Fruit fly (Drosophila melanogaster): ENCODE results near the gene snk.

The snk gene

DNA sequence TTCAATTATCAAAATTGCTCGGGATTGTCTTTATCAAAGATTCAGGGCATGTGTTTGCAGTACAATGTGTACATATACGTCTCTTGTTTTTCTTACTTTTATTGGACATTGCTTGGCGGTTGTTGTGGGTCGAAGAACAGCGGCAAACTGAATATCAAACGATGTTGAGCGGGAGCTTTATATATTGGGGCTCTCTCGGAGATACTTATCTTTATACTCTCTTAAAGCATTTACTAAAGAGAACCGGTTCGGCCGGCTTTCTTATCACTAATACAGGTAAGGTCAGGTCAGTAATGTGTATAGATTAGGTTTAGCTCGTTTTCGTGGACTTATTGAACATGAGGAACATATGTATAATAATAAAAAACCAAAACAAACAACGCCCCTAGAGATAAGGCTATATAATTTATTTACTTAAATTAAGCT, 8.7 kb upstream of the snk start, which contains the start of gene CG7966:
Gene CG7966 (minus strand): TSS at position 156 of the 426 bp plus-strand sequence.
- TF ChIP-seq tj (GFP tag; optimal IDR thresholded peaks at IDR 0.05), result no peak
- no peak for TF ChIP-seq Crg-1 (GFP tag; optimal IDR thresholded peaks at IDR 0.05)
- TF ChIP-seq cic (GFP tag; optimal IDR thresholded peaks at IDR 0.05), result peak; percentile 52
- peak; percentile 80 for TF ChIP-seq Mnt (GFP tag; optimal IDR thresholded peaks at IDR 0.05)
- no peak for TF ChIP-seq CG5204 (GFP tag; optimal IDR thresholded peaks at IDR 0.05)
- TF ChIP-seq bab1 (GFP tag; optimal IDR thresholded peaks at IDR 0.05), result peak; percentile 93
- TF ChIP-seq CG11617 (GFP tag; optimal IDR thresholded peaks at IDR 0.05), result no peak
- peak; percentile 33 for TF ChIP-seq CG33017 (tag; optimal IDR thresholded peaks at IDR 0.05)
- TF ChIP-seq CG12768 (GFP tag; optimal IDR thresholded peaks at IDR 0.05), result peak; percentile 10
- no peak for TF ChIP-seq cnc (optimal IDR thresholded peaks at IDR 0.05)
- no peak for TF ChIP-seq toe (GFP tag; optimal IDR thresholded peaks at IDR 0.05)
- no peak for TF ChIP-seq pad (GFP tag; optimal IDR thresholded peaks at IDR 0.05)
- TF ChIP-seq Hr96 (GFP tag; optimal IDR thresholded peaks at IDR 0.05), result no peak
- TF ChIP-seq Clk (GFP tag; optimal IDR thresholded peaks at IDR 0.05), result no peak
- peak; percentile 3 for TF ChIP-seq CG7045 (GFP tag; optimal IDR thresholded peaks at IDR 0.05)
- peak; percentile 12 for TF ChIP-seq CG14711 (tag; optimal IDR thresholded peaks at IDR 0.05)
- TF ChIP-seq CG7101 (tag; optimal IDR thresholded peaks at IDR 0.05), result peak; percentile 29
- no peak for TF ChIP-seq kay (GFP tag; ENCODE audit: borderline replicate concordance)
- TF ChIP-seq ovo (GFP tag; optimal IDR thresholded peaks at IDR 0.05), result peak; percentile 37
- TF ChIP-seq CG1620 (GFP tag; optimal IDR thresholded peaks at IDR 0.05), result peak; percentile 16

- no peak for TF ChIP-seq CG5204 (GFP tag; optimal IDR thresholded peaks at IDR 0.05)
- no peak for TF ChIP-seq cic (GFP tag; optimal IDR thresholded peaks at IDR 0.05)
- TF ChIP-seq CG33017 (tag; optimal IDR thresholded peaks at IDR 0.05), result no peak
- no peak for TF ChIP-seq CG7045 (GFP tag; optimal IDR thresholded peaks at IDR 0.05)
- no peak for TF ChIP-seq CG14711 (tag; optimal IDR thresholded peaks at IDR 0.05)
- TF ChIP-seq Crg-1 (GFP tag; optimal IDR thresholded peaks at IDR 0.05), result no peak
- no peak for TF ChIP-seq kay (GFP tag; ENCODE audit: borderline replicate concordance)
- TF ChIP-seq CG12768 (GFP tag; optimal IDR thresholded peaks at IDR 0.05), result no peak
- no peak for TF ChIP-seq CG1620 (GFP tag; optimal IDR thresholded peaks at IDR 0.05)
- TF ChIP-seq CG7101 (tag; optimal IDR thresholded peaks at IDR 0.05), result no peak
- no peak for TF ChIP-seq toe (GFP tag; optimal IDR thresholded peaks at IDR 0.05)
- TF ChIP-seq tj (GFP tag; optimal IDR thresholded peaks at IDR 0.05), result no peak
- no peak for TF ChIP-seq Hr96 (GFP tag; optimal IDR thresholded peaks at IDR 0.05)
- no peak for TF ChIP-seq Mnt (GFP tag; optimal IDR thresholded peaks at IDR 0.05)
- TF ChIP-seq ovo (GFP tag; optimal IDR thresholded peaks at IDR 0.05), result no peak
- TF ChIP-seq Clk (GFP tag; optimal IDR thresholded peaks at IDR 0.05), result no peak
- TF ChIP-seq bab1 (GFP tag; optimal IDR thresholded peaks at IDR 0.05), result no peak
- no peak for TF ChIP-seq cnc (optimal IDR thresholded peaks at IDR 0.05)
- TF ChIP-seq CG11617 (GFP tag; optimal IDR thresholded peaks at IDR 0.05), result no peak
These were observed 4.9 kb upstream of the snk start, which contains the start of gene CG31157 for dm6 chr3R:13047431-13047830. Gene CG31157, plus strand, starts transcription at chr3R:13047731.

- TF ChIP-seq cic (GFP tag; optimal IDR thresholded peaks at IDR 0.05) (no peak), bab1 (GFP tag; optimal IDR thresholded peaks at IDR 0.05) (no peak), CG12768 (GFP tag; optimal IDR thresholded peaks at IDR 0.05) (no peak), ovo (GFP tag; optimal IDR thresholded peaks at IDR 0.05) (no peak), Mnt (GFP tag; optimal IDR thresholded peaks at IDR 0.05) (no peak), tj (GFP tag; optimal IDR thresholded peaks at IDR 0.05) (no peak), CG7045 (GFP tag; optimal IDR thresholded peaks at IDR 0.05) (no peak), kay (GFP tag; ENCODE audit: borderline replicate concordance) (no peak), Hr96 (GFP tag; optimal IDR thresholded peaks at IDR 0.05) (no peak), CG14711 (tag; optimal IDR thresholded peaks at IDR 0.05) (no peak), pad (GFP tag; optimal IDR thresholded peaks at IDR 0.05) (no peak), cnc (optimal IDR thresholded peaks at IDR 0.05) (no peak), CG1620 (GFP tag; optimal IDR thresholded peaks at IDR 0.05) (no peak), CG11617 (GFP tag; optimal IDR thresholded peaks at IDR 0.05) (no peak), CG7101 (tag; optimal IDR thresholded peaks at IDR 0.05) (no peak), Crg-1 (GFP tag; optimal IDR thresholded peaks at IDR 0.05) (no peak), Clk (GFP tag; optimal IDR thresholded peaks at IDR 0.05) (no peak), toe (GFP tag; optimal IDR thresholded peaks at IDR 0.05) (no peak), CG33017 (tag; optimal IDR thresholded peaks at IDR 0.05) (no peak), CG5204 (GFP tag; optimal IDR thresholded peaks at IDR 0.05) (no peak)
These were observed 1.9 kb upstream of the snk start, which contains the start of gene Hsc70-2 for dm6 chr3R:13044459-13044858. Gene Hsc70-2, plus strand, starts transcription at chr3R:13044759.

DNA sequence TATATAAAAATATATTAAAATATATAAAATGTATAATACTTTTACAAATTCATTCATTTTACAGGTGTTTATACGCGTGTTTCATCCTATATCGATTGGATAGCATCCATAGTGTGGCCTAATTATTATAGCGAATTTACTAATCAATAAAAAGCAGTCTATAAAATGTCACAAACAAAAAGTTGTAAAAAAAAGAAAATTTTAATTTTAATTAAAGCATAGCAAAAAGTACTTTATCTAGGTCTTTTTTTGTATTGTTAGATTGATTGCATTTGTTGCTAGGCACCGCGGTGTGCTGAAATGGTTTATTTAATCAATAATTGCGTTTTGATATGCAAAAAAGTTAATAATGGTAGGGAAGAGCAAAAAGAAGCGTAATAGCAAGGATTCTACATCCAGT, 1.3 kb upstream of the snk start, which contains the start of gene CG45122:
Gene CG45122 (plus strand): TSS at position 301 of the 400 bp plus-strand sequence.
- TF ChIP-seq CG7101 (tag; optimal IDR thresholded peaks at IDR 0.05), result no peak

- no peak for TF ChIP-seq cic (GFP tag; optimal IDR thresholded peaks at IDR 0.05)
- TF ChIP-seq pad (GFP tag; optimal IDR thresholded peaks at IDR 0.05), result no peak
- no peak for TF ChIP-seq bab1 (GFP tag; optimal IDR thresholded peaks at IDR 0.05)
- TF ChIP-seq CG7101 (tag; optimal IDR thresholded peaks at IDR 0.05), result no peak
- TF ChIP-seq Crg-1 (GFP tag; optimal IDR thresholded peaks at IDR 0.05), result no peak
These were observed 820 bp downstream of the snk start, which contains the start of gene CG11670 for dm6 chr3R:13041750-13042149. Gene CG11670, plus strand, starts transcription at chr3R:13042050.

- no peak for TF ChIP-seq Clk (GFP tag; optimal IDR thresholded peaks at IDR 0.05)
- TF ChIP-seq toe (GFP tag; optimal IDR thresholded peaks at IDR 0.05), result no peak
- no peak for TF ChIP-seq bab1 (GFP tag; optimal IDR thresholded peaks at IDR 0.05)
These were observed 3.5 kb downstream of the snk start for dm6 chr3R:13039037-13039583.

Measured in whole organism, adult.